Worm (Caenorhabditis elegans) whole organism, L2 larva: ENCODE results near the gene nhr-235.

Experiments used
- R02D3.7 ChIP-seq: fragments of 150-350 bp; optimal IDR thresholded peaks from 2 replicates; lab custom pipeline; 2014; ENCODE audit warnings: missing biosample characterization, missing genetic modification characterization
- Y55F3AM.14 ChIP-seq: fragments of 200-800 bp; sonication (Bioruptor generic); optimal IDR thresholded peaks from 2 replicates; lab custom pipeline; 2018; ENCODE audit warnings: mild to moderate bottlenecking, missing genetic modification characterization, missing compliant biosample characterization
- ZK546.5 ChIP-seq: sonication (generic microtip); optimal IDR thresholded peaks from 2 replicates; lab custom pipeline; 2017; ENCODE audit warnings: missing biosample characterization, missing genetic modification characterization
- alr-1 ChIP-seq: fragments of 150-350 bp; optimal IDR thresholded peaks from 2 replicates; lab custom pipeline; 2014; ENCODE audit warnings: missing biosample characterization, missing genetic modification characterization
- aly-2 ChIP-seq: fragments of 150-350 bp; optimal IDR thresholded peaks from 2 replicates; lab custom pipeline; 2014; ENCODE audit warnings: missing biosample characterization, missing genetic modification characterization
- ama-1 ChIP-seq: fragments of 150-350 bp; optimal IDR thresholded peaks from 2 replicates; lab custom pipeline; 2018; ENCODE audit warnings: inconsistent platforms
- blmp-1 ChIP-seq: sonication (generic microtip); optimal IDR thresholded peaks from 2 replicates; lab custom pipeline; 2017; ENCODE audit warnings: missing genetic modification characterization, mild to moderate bottlenecking, missing compliant biosample characterization, antibody characterized with exemption, moderate library complexity; ENCODE audit not compliant: insufficient read depth
- ceh-16 ChIP-seq: fragments of 150-350 bp; optimal IDR thresholded peaks from 2 replicates; lab custom pipeline; 2014; ENCODE audit warnings: missing biosample characterization, missing genetic modification characterization
- crh-2 ChIP-seq: sonication (generic microtip); optimal IDR thresholded peaks from 2 replicates; lab custom pipeline; 2017; ENCODE audit warnings: missing biosample characterization, missing genetic modification characterization
- egl-27 ChIP-seq: sonication (generic microtip); optimal IDR thresholded peaks from 3 replicates; lab custom pipeline; 2017; ENCODE audit warnings: missing biosample characterization, missing genetic modification reagents, missing genetic modification characterization
- elt-1 ChIP-seq: fragments of 150-350 bp; optimal IDR thresholded peaks from 2 replicates; lab custom pipeline; 2014; ENCODE audit warnings: missing biosample characterization, missing genetic modification characterization
- gmeb-1 ChIP-seq: fragments of 150-350 bp; optimal IDR thresholded peaks from 2 replicates; lab custom pipeline; 2014; ENCODE audit warnings: missing biosample characterization, missing genetic modification characterization
- lsy-2 ChIP-seq, 2 experiments: fragments of 150-350 bp in 1 of 2; sonication (generic microtip) in 1 of 2; optimal IDR thresholded peaks; 2 replicates each; lab custom pipeline; 2014 to 2017; ENCODE audit warnings: missing biosample characterization in 2 of 2, missing genetic modification characterization in 2 of 2
- mdl-1 ChIP-seq, 2 experiments: fragments of 150-350 bp in 1 of 2; sonication (generic microtip) in 1 of 2; optimal IDR thresholded peaks; 2 replicates each; lab custom pipeline; 2017; ENCODE audit warnings: missing biosample characterization in 2 of 2, missing genetic modification characterization in 2 of 2
- nhr-10 ChIP-seq: sonication (generic microtip); optimal IDR thresholded peaks from 2 replicates; lab custom pipeline; 2017; ENCODE audit warnings: missing biosample characterization, missing genetic modification characterization
- nhr-129 ChIP-seq: fragments of 150-350 bp; optimal IDR thresholded peaks from 2 replicates; lab custom pipeline; 2014; ENCODE audit warnings: missing biosample characterization, missing genetic modification characterization
- nhr-23 ChIP-seq: fragments of 150-350 bp; optimal IDR thresholded peaks from 2 replicates; lab custom pipeline; 2014; ENCODE audit warnings: missing biosample characterization, missing genetic modification reagents, missing genetic modification characterization
- nhr-25 ChIP-seq: fragments of 150-350 bp; sonication (generic microtip); optimal IDR thresholded peaks from 3 replicates; lab custom pipeline; 2014; ENCODE audit warnings: missing biosample characterization, missing genetic modification characterization
- nhr-6 ChIP-seq: fragments of 150-350 bp; optimal IDR thresholded peaks from 2 replicates; lab custom pipeline; 2014; ENCODE audit warnings: missing biosample characterization, missing genetic modification characterization
- nhr-77 ChIP-seq: fragments of 150-350 bp; optimal IDR thresholded peaks from 2 replicates; lab custom pipeline; 2014; ENCODE audit warnings: missing biosample characterization, missing genetic modification characterization
- peb-1 ChIP-seq: fragments of 150-350 bp; optimal IDR thresholded peaks from 2 replicates; lab custom pipeline; 2014; ENCODE audit warnings: missing biosample characterization, missing genetic modification characterization
- sem-4 ChIP-seq: fragments of 150-350 bp; optimal IDR thresholded peaks from 2 replicates; lab custom pipeline; 2014; ENCODE audit warnings: missing biosample characterization, missing genetic modification reagents, missing genetic modification characterization
- sma-9 ChIP-seq, 2 experiments: fragments of 150-350 bp in 1 of 2; sonication (generic microtip) in 1 of 2; optimal IDR thresholded peaks; 2 replicates each; lab custom pipeline; 2014 to 2016; ENCODE audit warnings: missing genetic modification characterization in 2 of 2, mild to moderate bottlenecking in 1 of 2, missing biosample characterization in 1 of 2, missing compliant biosample characterization in 1 of 2, missing genetic modification reagents in 1 of 2, moderate library complexity in 1 of 2
- unc-62 ChIP-seq: fragments of 150-350 bp; optimal IDR thresholded peaks from 2 replicates; lab custom pipeline; 2014; ENCODE audit warnings: missing biosample characterization, missing genetic modification reagents, missing genetic modification characterization
- zag-1 ChIP-seq: fragments of 150-350 bp; optimal IDR thresholded peaks from 2 replicates; lab custom pipeline; 2014; ENCODE audit warnings: missing biosample characterization, missing genetic modification characterization
- ztf-1 ChIP-seq: fragments of 200-800 bp; sonication (Bioruptor generic); conservative IDR thresholded peaks from 2 replicates; pipeline ENCODE4 v1.3.6; 2022; ENCODE audit warnings: missing genetic modification characterization, missing compliant biosample characterization
- ztf-11 ChIP-seq: sonication (generic microtip); optimal IDR thresholded peaks from 2 replicates; lab custom pipeline; 2017; ENCODE audit warnings: missing biosample characterization, missing genetic modification characterization
- ztf-4 ChIP-seq: fragments of 150-350 bp; optimal IDR thresholded peaks from 2 replicates; lab custom pipeline; 2014; ENCODE audit warnings: missing biosample characterization, missing genetic modification characterization

Gene nhr-235

ce11 chrII:12626120-12626624 is 14.3 kb upstream of the nhr-235 start:
- TF ChIP-seq R02D3.7 (tag; lab: Kevin White, UChicago) (no peak), ZK546.5 (tag; lab: Kevin White, UChicago) (no peak), elt-1 (tag; lab: Kevin White, UChicago) (no peak), ama-1 (lab: Kevin White, UChicago) (no peak), lsy-2 (tag; optimal IDR thresholded peaks at IDR 0.05; lab: Kevin White, UChicago) (no peak), gmeb-1 (no peak), sma-9 (GFP tag; optimal IDR thresholded peaks at IDR 0.05; lab: Kevin White, UChicago) (no peak), sma-9 (tag; optimal IDR thresholded peaks at IDR 0.05; lab: Kevin White, UChicago) (no peak), ztf-1 (no peak), crh-2 (tag; lab: Kevin White, UChicago) (no peak), nhr-77 (tag; lab: Kevin White, UChicago) (no peak)

DNA sequence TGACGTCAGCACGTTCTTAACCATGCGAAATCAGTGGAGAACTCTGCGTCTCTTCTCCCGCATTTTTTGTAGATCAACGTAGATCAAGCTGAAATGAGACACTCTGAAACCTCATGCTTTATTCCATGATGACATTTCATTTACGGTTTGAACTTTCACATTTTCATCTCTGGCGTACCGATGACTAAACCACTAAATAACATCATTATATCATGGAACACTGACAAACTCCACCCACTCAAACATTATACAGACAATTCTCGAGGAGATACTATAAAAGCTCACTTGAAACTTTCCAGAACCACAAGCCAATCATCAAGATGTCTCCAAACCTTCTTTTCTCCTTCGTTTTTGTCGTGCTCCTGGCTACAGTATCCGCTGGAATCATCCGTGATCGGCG is 13.6 kb upstream of the nhr-235 start, which contains the start of gene nspe-7:
Gene nspe-7, plus strand, starts transcription at position 301 of the 400 bp plus-strand sequence.
- TF ChIP-seq zag-1 = no peak
- TF ChIP-seq Y55F3AM.14 (GFP tag; lab: Kevin White, UChicago) = no peak
- no peak for TF ChIP-seq R02D3.7 (tag; lab: Kevin White, UChicago)
- no peak for TF ChIP-seq crh-2 (tag; lab: Kevin White, UChicago)
- TF ChIP-seq peb-1 = no peak
- TF ChIP-seq nhr-129 (tag; lab: Kevin White, UChicago) = no peak
- TF ChIP-seq ztf-4 (tag; lab: Kevin White, UChicago) = no peak
- TF ChIP-seq, all 48 proteins: peak for 0

DNA sequence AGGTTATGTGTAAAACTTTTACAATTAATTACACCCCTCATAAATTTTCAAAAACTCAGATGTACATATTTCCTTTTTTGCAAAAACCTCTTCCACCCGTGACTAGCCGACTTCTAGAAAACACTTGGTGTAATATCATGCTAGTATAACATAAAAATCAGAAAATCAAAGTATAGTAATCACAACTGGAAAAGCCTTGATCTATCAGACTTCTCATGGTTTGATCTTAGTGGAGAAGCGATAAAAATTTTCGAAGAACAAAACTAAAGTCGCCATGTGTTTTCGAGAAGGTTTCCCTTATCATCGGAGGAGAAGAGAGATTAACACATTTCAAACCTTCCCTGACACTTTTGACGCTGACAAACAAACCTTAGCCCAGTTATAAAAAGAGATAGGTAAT is 11.9 kb upstream of the nhr-235 start, which contains the start of gene nspe-5:
Gene nspe-5, plus strand, starts transcription at position 301 of the 400 bp plus-strand sequence.
- TF ChIP-seq sem-4 (tag; lab: Kevin White, UChicago) (no peak), nhr-6 (no peak), unc-62 (GFP tag; lab: Kevin White, UChicago) (no peak), sma-9 (GFP tag; optimal IDR thresholded peaks at IDR 0.05; lab: Kevin White, UChicago) (peak; percentile 37), sma-9 (tag; optimal IDR thresholded peaks at IDR 0.05; lab: Kevin White, UChicago) (no peak), nhr-10 (tag; lab: Kevin White, UChicago) (no peak), alr-1 (tag; lab: Kevin White, UChicago) (no peak), R02D3.7 (tag; lab: Kevin White, UChicago) (no peak), lsy-2 (tag; optimal IDR thresholded peaks at IDR 0.05; lab: Kevin White, UChicago) (no peak), blmp-1 (no peak), aly-2 (tag; lab: Kevin White, UChicago) (no peak), egl-27 (no peak), mdl-1 (tag; optimal IDR thresholded peaks at IDR 0.05; lab: Kevin White, UChicago) (no peak), ceh-16 (tag; lab: Kevin White, UChicago) (no peak), nhr-25 (tag; lab: Kevin White, UChicago) (peak; percentile 71), Y55F3AM.14 (GFP tag; lab: Kevin White, UChicago) (no peak)
- TF ChIP-seq, all 48 proteins: peak for 2

DNA sequence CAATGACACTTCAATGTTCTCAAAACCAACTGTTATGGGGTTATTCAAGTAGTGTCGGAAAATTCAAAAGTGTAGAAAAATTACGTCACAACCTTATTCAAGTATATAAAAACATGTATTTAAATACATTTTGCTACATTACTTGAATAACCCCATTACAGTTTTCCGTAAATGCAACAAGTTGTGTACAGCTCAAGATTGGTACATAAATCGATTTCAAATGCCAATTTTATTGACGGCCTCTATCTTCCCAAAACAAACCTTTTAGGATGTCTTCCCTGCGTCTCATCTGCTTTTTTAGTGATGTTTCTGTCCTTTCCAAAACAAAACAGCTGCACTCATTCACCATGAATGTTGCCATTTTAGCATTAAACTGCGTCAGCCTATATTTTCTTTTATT is 11.1 kb upstream of the nhr-235 start, which contains the start of gene Y38E10A.28:
Gene Y38E10A.28, plus strand, starts transcription at position 301 of the 400 bp plus-strand sequence.
- TF ChIP-seq ztf-11 = no peak

ce11 chrII:12630888-12631287 is 9.6 kb upstream of the nhr-235 start, which contains the start of gene Y38E10A.34:
Gene Y38E10A.34 (plus strand): TSS chrII:12631188.
- TF ChIP-seq nhr-23 (tag; lab: Kevin White, UChicago) = no peak
- TF ChIP-seq, all 48 proteins: peak for 0

DNA sequence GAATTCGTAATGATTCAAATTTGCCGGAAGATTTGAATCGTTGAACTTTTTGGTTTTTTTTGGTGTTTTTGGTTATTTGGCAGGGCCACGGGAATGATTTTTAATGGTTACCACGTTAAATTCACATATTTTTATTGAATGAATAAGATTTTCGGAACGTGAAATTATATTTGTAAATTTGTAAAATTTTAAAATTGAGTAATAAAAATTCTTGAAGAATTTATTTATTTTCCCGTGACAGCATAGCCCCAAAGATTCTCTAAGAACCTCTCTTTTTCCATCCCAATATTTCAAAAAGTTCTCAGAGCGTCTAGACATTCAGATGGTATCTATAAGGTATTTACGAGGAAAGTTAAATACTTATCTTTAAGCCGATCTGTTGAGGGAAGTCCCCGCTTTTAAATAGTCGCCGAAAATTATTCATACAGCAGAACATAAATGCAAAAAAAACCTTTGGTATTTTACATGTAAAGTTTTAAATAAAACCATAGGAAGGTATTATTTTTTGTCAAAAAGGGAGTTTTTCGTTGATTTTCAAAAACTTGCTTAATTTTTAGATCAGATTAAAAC is 5.6 kb upstream of the nhr-235 start, which contains the start of gene Y38E10A.17:
Gene Y38E10A.17, minus strand, starts transcription at position 51 of the 570 bp plus-strand sequence.
- TF ChIP-seq sma-9 (GFP tag; optimal IDR thresholded peaks at IDR 0.05; lab: Kevin White, UChicago) (peak; percentile 44), sma-9 (tag; optimal IDR thresholded peaks at IDR 0.05; lab: Kevin White, UChicago) (no peak), ztf-4 (tag; lab: Kevin White, UChicago) (no peak)
